Fruit fly (Drosophila melanogaster): ENCODE measurements around the gene CG32249.

dm6 chr3L:4461454-4462045 is 8.3 kb upstream of the CG32249 start, which contains the start of gene CG15023:
- TF ChIP-seq pan (optimal IDR thresholded peaks at IDR 0.05) (no peak), pan (GFP tag; optimal IDR thresholded peaks at IDR 0.05 in 1 of 2, IDR thresholded peaks at IDR 0.05 in 1 of 2) (no peak), MTF-1 (GFP tag; optimal IDR thresholded peaks at IDR 0.05; ENCODE audit: borderline replicate concordance) (no peak), grn (GFP tag; optimal IDR thresholded peaks at IDR 0.05) (no peak), grau (tag; optimal IDR thresholded peaks at IDR 0.05) (peak; percentile 47), Adf1 (GFP tag; IDR thresholded peaks at IDR 0.05) (no peak; the same call in 1 of the 2 replicates)
